Worm (Caenorhabditis elegans): Measurements from ENCODE around the gene Y71H2B.4.

- TF ChIP-seq ceh-82 (tag; optimal IDR thresholded peaks at IDR 0.05) = no peak
- TF ChIP-seq lin-38 (GFP tag; IDR thresholded peaks at IDR 0.05) = peak; percentile 92
- peak in 1 of 2 experiments; percentile 30 for TF ChIP-seq daf-16 (GFP tag; optimal IDR thresholded peaks at IDR 0.05)
- TF ChIP-seq daf-16 (tag; optimal IDR thresholded peaks at IDR 0.05) = peak; percentile 40
- TF ChIP-seq php-3 (GFP tag; IDR thresholded peaks at IDR 0.05) = no peak
- no peak for TF ChIP-seq snpc-4 (tag; optimal IDR thresholded peaks at IDR 0.05)
- TF ChIP-seq nhr-11 (tag; optimal IDR thresholded peaks at IDR 0.05) = peak; percentile 79
- TF ChIP-seq ama-1 (optimal IDR thresholded peaks at IDR 0.05) = peak; percentile 69
Observed at ce11 chrIII:2596984-2597454, 21.7 kb upstream of the Y71H2B.4 start, which contains the start of gene apb-1.

Measured in whole organism, L4 larva.